Fruit fly (Drosophila melanogaster): ENCODE data around the gene Mgat4b.

DNA sequence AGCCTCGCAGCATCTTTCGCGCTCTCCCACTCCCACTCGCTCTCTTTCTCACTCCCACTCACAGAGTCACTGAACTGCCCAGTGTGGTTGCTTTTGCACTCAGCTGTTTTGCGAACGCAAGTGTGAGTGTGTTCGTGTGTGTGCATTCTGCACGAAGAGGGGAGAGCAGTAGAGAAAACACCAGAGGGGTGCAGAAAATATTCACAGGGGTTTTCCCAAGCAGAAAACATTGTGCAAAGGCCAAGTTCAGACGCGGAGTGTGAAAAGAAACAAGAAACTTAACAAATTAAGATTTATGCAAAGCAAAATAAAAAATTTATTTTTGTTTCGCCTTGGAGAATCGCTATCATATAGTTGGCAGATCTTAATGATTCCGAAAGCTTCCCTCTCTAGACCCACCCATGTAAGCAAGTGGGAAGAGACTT lies 16.4 kb upstream of the Mgat4b start:
- TF ChIP-seq Clk (GFP tag; optimal IDR thresholded peaks at IDR 0.05) (peak; percentile 69), toe (GFP tag; optimal IDR thresholded peaks at IDR 0.05) (peak; percentile 59), ovo (GFP tag; optimal IDR thresholded peaks at IDR 0.05) (no peak), CG1620 (GFP tag; optimal IDR thresholded peaks at IDR 0.05) (peak; percentile 56)
